Fruit fly (Drosophila melanogaster) whole organism, embryonic: Measurements from ENCODE around the gene CG3984.

ENCODE experiments used
- Awh ChIP-seq: fragments of 200-800 bp; sonication (Bioruptor generic); IDR thresholded peaks from 2 replicates; pipeline ENCODE4, ENCODE4 v1.3.6; 2022; ENCODE audit warnings: missing biosample characterization, missing genetic modification characterization
- CG10209 ChIP-seq: fragments of 200-800 bp; sonication (Bioruptor generic); optimal IDR thresholded peaks from 3 replicates; lab custom pipeline; 2017; ENCODE audit warnings: missing biosample characterization, mild to moderate bottlenecking, missing genetic modification characterization, missing genetic modification reagents
- CG11696 ChIP-seq: fragments of 200-800 bp; sonication (Bioruptor generic); IDR thresholded peaks from 2 replicates; pipeline ENCODE4 v1.3.6; 2022; ENCODE audit warnings: missing biosample characterization, missing genetic modification characterization
- CG12299 ChIP-seq: fragments of 200-800 bp; sonication (Bioruptor generic); optimal IDR thresholded peaks from 2 replicates; lab custom pipeline; 2018; ENCODE audit warnings: missing biosample characterization, mild to moderate bottlenecking, missing genetic modification characterization
- CG13287 ChIP-seq: fragments of 200-800 bp; sonication (Bioruptor generic); IDR thresholded peaks from 2 replicates; pipeline ENCODE4 v1.3.6; 2022; ENCODE audit warnings: missing biosample characterization, missing genetic modification characterization; ENCODE audit not compliant: partially characterized antibody
- CG14441 ChIP-seq: fragments of 200-800 bp; sonication (Bioruptor generic); IDR thresholded peaks from 2 replicates; pipeline ENCODE4 v1.3.6; 2022; ENCODE audit warnings: missing biosample characterization, missing genetic modification characterization
- CG14860 ChIP-seq: fragments of 200-800 bp; sonication (Bioruptor generic); IDR thresholded peaks from 3 replicates; pipeline ENCODE4 v1.3.6; 2022; ENCODE audit warnings: missing biosample characterization, missing genetic modification characterization; ENCODE audit not compliant: partially characterized antibody
- CG15269 ChIP-seq: fragments of 200-800 bp; sonication (Bioruptor generic); optimal IDR thresholded peaks from 2 replicates; lab custom pipeline; 2018; ENCODE audit warnings: missing biosample characterization, mild to moderate bottlenecking, missing genetic modification characterization, moderate library complexity
- CG3065 ChIP-seq: fragments of 200-800 bp; sonication (Bioruptor generic); optimal IDR thresholded peaks from 2 replicates; lab custom pipeline; 2016; ENCODE audit warnings: missing biosample characterization, missing genetic modification characterization
- CG31388 ChIP-seq: fragments of 200-800 bp; sonication (Bioruptor generic); optimal IDR thresholded peaks from 2 replicates; lab custom pipeline; 2016; ENCODE audit warnings: missing biosample characterization, missing genetic modification characterization
- CG3163 ChIP-seq: fragments of 200-800 bp; sonication (Bioruptor generic); optimal IDR thresholded peaks from 3 replicates; lab custom pipeline; 2016; ENCODE audit warnings: missing biosample characterization, missing genetic modification characterization
- CG34224 ChIP-seq: fragments of 200-800 bp; sonication (Bioruptor generic); IDR thresholded peaks from 3 replicates; pipeline ENCODE4 v1.3.6; 2022; ENCODE audit warnings: missing biosample characterization, missing genetic modification characterization; ENCODE audit not compliant: partially characterized antibody
- CG3838 ChIP-seq: fragments of 200-800 bp; sonication (Bioruptor generic); optimal IDR thresholded peaks from 3 replicates; lab custom pipeline; 2016; ENCODE audit warnings: missing biosample characterization, missing genetic modification characterization
- CG4707 ChIP-seq: fragments of 200-800 bp; sonication (Bioruptor generic); optimal IDR thresholded peaks from 2 replicates; lab custom pipeline; 2018; ENCODE audit warnings: missing biosample characterization, mild to moderate bottlenecking, missing genetic modification characterization, moderate library complexity
- CG6654 ChIP-seq: fragments of 200-800 bp; sonication (Bioruptor generic); optimal IDR thresholded peaks from 2 replicates; lab custom pipeline; 2017; ENCODE audit warnings: missing biosample characterization, mild to moderate bottlenecking, missing genetic modification characterization
- CG6689 ChIP-seq: fragments of 200-800 bp; sonication (Bioruptor generic); IDR thresholded peaks from 2 replicates; pipeline ENCODE4 v1.3.6; 2022; ENCODE audit warnings: missing biosample characterization, missing genetic modification characterization
- CG6791 ChIP-seq: fragments of 200-800 bp; sonication (Bioruptor generic); IDR thresholded peaks from 3 replicates; pipeline ENCODE4 v1.3.6; 2022; ENCODE audit warnings: missing biosample characterization, missing genetic modification characterization; ENCODE audit not compliant: partially characterized antibody
- CG8388 ChIP-seq: fragments of 200-800 bp; sonication (Bioruptor generic); optimal IDR thresholded peaks from 2 replicates; lab custom pipeline; 2019; ENCODE audit warnings: missing biosample characterization, mild to moderate bottlenecking, missing genetic modification characterization, moderate library complexity
- D19B ChIP-seq: fragments of 200-800 bp; sonication (Bioruptor generic); optimal IDR thresholded peaks from 2 replicates; lab custom pipeline; 2017; ENCODE audit warnings: missing biosample characterization, mild to moderate bottlenecking, missing genetic modification characterization
- Dbx ChIP-seq: fragments of 200-800 bp; sonication (Bioruptor generic); IDR thresholded peaks from 3 replicates; pipeline ENCODE4 v1.3.6; 2022; ENCODE audit warnings: missing biosample characterization, missing genetic modification characterization
- Deaf1 ChIP-seq: fragments of 200-800 bp; optimal IDR thresholded peaks from 3 replicates; lab custom pipeline; 2019; ENCODE audit warnings: missing biosample characterization, mild to moderate bottlenecking, missing genetic modification characterization, moderate library complexity
- Gug ChIP-seq: fragments of 200-800 bp; sonication (Bioruptor generic); IDR thresholded peaks from 4 replicates; pipeline ENCODE4 v1.3.6; 2022; ENCODE audit warnings: missing biosample characterization, missing genetic modification characterization
- Hr39 ChIP-seq: fragments of >200 bp; optimal IDR thresholded peaks from 2 replicates; lab custom pipeline; 2017
- Hr78 ChIP-seq, 2 experiments: fragments of 200-800 bp in 1 of 2; fragments of >200 bp in 1 of 2; sonication (Bioruptor generic) in 1 of 2; optimal IDR thresholded peaks; 2 replicates each; lab custom pipeline; 2017 to 2019; ENCODE audit warnings: missing biosample characterization in 2 of 2, missing genetic modification characterization in 2 of 2, mild to moderate bottlenecking in 1 of 2, moderate library complexity in 1 of 2
- Sox100B ChIP-seq: fragments of 200-800 bp; sonication (Bioruptor generic); optimal IDR thresholded peaks from 3 replicates; lab custom pipeline; 2018; ENCODE audit warnings: missing biosample characterization, mild to moderate bottlenecking, missing genetic modification characterization
- Sry-δ ChIP-seq: fragments of 200-800 bp; sonication (Bioruptor generic); optimal IDR thresholded peaks from 2 replicates; lab custom pipeline; 2016; ENCODE audit warnings: missing biosample characterization, missing genetic modification characterization
- Taf1 ChIP-seq: fragments of 200-800 bp; sonication (Bioruptor generic); IDR thresholded peaks from 2 replicates; pipeline ENCODE4 v1.3.6; 2022; ENCODE audit warnings: missing biosample characterization, missing genetic modification characterization
- Trl ChIP-seq, 3 experiments: fragments of >200 bp in 2 of 3; fragments of 200-800 bp in 1 of 3; sonication (Bioruptor generic) in 1 of 3; optimal IDR thresholded peaks; 2 replicates in 1 of 3; 3 replicates in 2 of 3; lab custom pipeline; 2016 to 2017; ENCODE audit warnings: missing biosample characterization in 1 of 3, missing genetic modification characterization in 1 of 3
- Vsx1 ChIP-seq: fragments of 200-800 bp; sonication (Bioruptor generic); optimal IDR thresholded peaks from 2 replicates; lab custom pipeline; 2017; ENCODE audit warnings: missing biosample characterization, mild to moderate bottlenecking, missing genetic modification characterization, missing genetic modification reagents
- cas ChIP-seq: fragments of 200-800 bp; sonication (Bioruptor generic); IDR thresholded peaks from 2 replicates; pipeline ENCODE4 v1.3.6; 2022; ENCODE audit warnings: missing biosample characterization, missing genetic modification characterization
- cwo ChIP-seq: fragments of 200-800 bp; sonication (Bioruptor generic); optimal IDR thresholded peaks from 3 replicates; lab custom pipeline; 2017; ENCODE audit warnings: missing biosample characterization, missing genetic modification characterization, mild to moderate bottlenecking, moderate library complexity, missing genetic modification reagents
- ewg ChIP-seq: fragments of 200-800 bp; sonication (Bioruptor generic); optimal IDR thresholded peaks from 3 replicates; lab custom pipeline; 2017; ENCODE audit warnings: mild to moderate bottlenecking, missing biosample characterization, missing genetic modification reagents, missing genetic modification characterization
- eyg ChIP-seq: fragments of 200-800 bp; sonication (Bioruptor generic); optimal IDR thresholded peaks from 3 replicates; lab custom pipeline; 2016; ENCODE audit warnings: missing biosample characterization, missing genetic modification characterization
- gsb-n ChIP-seq: fragments of 200-800 bp; sonication (Bioruptor generic); optimal IDR thresholded peaks from 3 replicates; lab custom pipeline; 2018; ENCODE audit warnings: missing biosample characterization, mild to moderate bottlenecking, missing genetic modification characterization
- hkb ChIP-seq, 2 experiments: fragments of 200-800 bp in 1 of 2; fragments of >200 bp in 1 of 2; sonication (Bioruptor generic) in 1 of 2; IDR thresholded peaks in 1 of 2; optimal IDR thresholded peaks in 1 of 2; 2 replicates each; pipeline versions ENCODE4 v1.3.6 to Lab custom; 2017 to 2022; ENCODE audit warnings: missing biosample characterization in 1 of 2, missing genetic modification characterization in 1 of 2
- jing ChIP-seq: fragments of 200-800 bp; sonication (Bioruptor generic); optimal IDR thresholded peaks from 2 replicates; lab custom pipeline; 2018; ENCODE audit warnings: missing biosample characterization, mild to moderate bottlenecking, missing genetic modification characterization
- nau ChIP-seq: fragments of 200-800 bp; sonication (Bioruptor generic); optimal IDR thresholded peaks from 3 replicates; lab custom pipeline; 2017; ENCODE audit warnings: missing biosample characterization, mild to moderate bottlenecking, missing genetic modification characterization, missing genetic modification reagents
- nom ChIP-seq: fragments of 200-800 bp; sonication (Bioruptor generic); optimal IDR thresholded peaks from 2 replicates; lab custom pipeline; 2017; ENCODE audit warnings: missing biosample characterization, missing genetic modification characterization, mild to moderate bottlenecking, moderate library complexity, missing genetic modification reagents
- pfk ChIP-seq: fragments of 200-800 bp; sonication (Bioruptor generic); optimal IDR thresholded peaks from 2 replicates; lab custom pipeline; 2018; ENCODE audit warnings: missing biosample characterization, mild to moderate bottlenecking, missing genetic modification characterization, moderate library complexity
- ranshi ChIP-seq: fragments of 200-800 bp; sonication (Bioruptor generic); IDR thresholded peaks from 2 replicates; pipeline ENCODE4 v1.3.6; 2022; ENCODE audit warnings: missing biosample characterization, missing genetic modification characterization
- scrt ChIP-seq: fragments of 200-800 bp; sonication (Bioruptor generic); optimal IDR thresholded peaks from 2 replicates; lab custom pipeline; 2018; ENCODE audit warnings: missing biosample characterization, mild to moderate bottlenecking, missing genetic modification characterization, moderate library complexity
- slbo ChIP-seq: fragments of 200-800 bp; sonication (Bioruptor generic); IDR thresholded peaks from 2 replicates; pipeline ENCODE4 v1.3.6; 2022; ENCODE audit warnings: missing biosample characterization, missing genetic modification characterization
- sqz ChIP-seq: fragments of 200-800 bp; sonication (Bioruptor generic); optimal IDR thresholded peaks from 3 replicates; lab custom pipeline; 2018; ENCODE audit warnings: missing biosample characterization, mild to moderate bottlenecking, missing genetic modification characterization
- sug ChIP-seq: fragments of 200-800 bp; optimal IDR thresholded peaks from 2 replicates; lab custom pipeline; 2019; ENCODE audit warnings: missing biosample characterization, mild to moderate bottlenecking, missing genetic modification characterization, moderate library complexity
- unc-4 ChIP-seq: fragments of 200-800 bp; sonication (Bioruptor generic); IDR thresholded peaks from 2 replicates; pipeline ENCODE4 v1.3.6; 2022; ENCODE audit warnings: missing biosample characterization, missing genetic modification characterization; ENCODE audit not compliant: partially characterized antibody
- usp ChIP-seq: fragments of >200 bp; optimal IDR thresholded peaks from 2 replicates; lab custom pipeline; 2017; ENCODE audit warnings: missing biosample characterization, missing genetic modification characterization
- z ChIP-seq: fragments of 200-800 bp; sonication (Bioruptor generic); IDR thresholded peaks from 3 replicates; pipeline ENCODE4 v1.3.6; 2022; ENCODE audit warnings: missing biosample characterization, missing genetic modification characterization
- zen ChIP-seq: fragments of 200-800 bp; sonication (Bioruptor generic); optimal IDR thresholded peaks from 3 replicates; lab custom pipeline; 2018; ENCODE audit warnings: missing biosample characterization, mild to moderate bottlenecking, missing genetic modification characterization, moderate library complexity

Gene CG3984

DNA sequence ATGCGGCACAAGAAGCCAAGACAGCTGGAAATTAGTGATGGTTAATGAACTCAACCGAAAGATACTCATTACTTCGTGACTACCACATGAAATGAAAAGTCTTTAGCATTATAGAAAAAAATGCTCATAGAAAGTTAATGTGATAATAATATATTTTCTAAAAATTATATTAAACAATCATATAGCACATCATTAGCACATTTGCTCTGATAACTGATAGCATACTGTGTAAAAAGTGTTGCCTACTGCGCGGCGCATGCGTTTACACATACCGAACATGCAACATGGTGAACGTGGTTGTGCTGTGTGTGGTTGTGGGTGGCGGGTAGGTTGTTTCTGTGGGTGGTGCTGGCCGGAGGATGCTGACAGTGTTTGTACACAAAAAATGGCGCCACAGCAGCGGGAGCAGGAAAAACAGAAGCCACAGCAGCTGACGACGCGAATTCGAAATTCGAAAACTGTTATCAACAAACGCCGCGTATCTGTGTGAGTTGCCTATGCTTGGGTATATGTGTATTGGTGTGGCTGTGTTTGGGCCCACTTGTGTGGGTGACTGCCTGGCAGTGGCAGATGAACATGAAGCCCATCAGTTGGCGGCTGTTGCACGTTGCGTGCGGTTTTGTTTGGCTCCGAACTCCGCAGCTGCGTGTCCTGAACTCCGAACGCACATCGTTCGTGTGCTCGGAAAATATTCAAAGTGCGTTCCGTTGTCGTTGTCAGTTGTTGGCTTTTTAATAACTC lies 13.0 kb downstream of the CG3984 start, which contains the start of gene Gyc88E (continued):
- TF ChIP-seq unc-4 (GFP tag; lab: Robert Waterston, UW) (no peak), Sry-δ (GFP tag; lab: Kevin White, UChicago) (no peak), CG8388 (GFP tag; lab: Kevin White, UChicago) (no peak), usp (no peak), Sox100B (no peak), CG6791 (GFP tag; lab: Robert Waterston, UW) (no peak), CG4707 (GFP tag; lab: Kevin White, UChicago) (no peak), hkb (optimal IDR thresholded peaks at IDR 0.05; lab: Kevin White, UChicago) (no peak), hkb (GFP tag; IDR thresholded peaks at IDR 0.05; lab: Robert Waterston, UW) (peak; percentile 63), Vsx1 (GFP tag; lab: Kevin White, UChicago) (no peak), ewg (peak; percentile 69), Hr39 (lab: Kevin White, UChicago) (no peak), CG3065 (GFP tag; lab: Kevin White, UChicago) (no peak), Taf1 (GFP tag; lab: Robert Waterston, UW) (peak; percentile 53; the same call in 1 of the 2 replicates), CG31388 (no peak), Awh (GFP tag; lab: Robert Waterston, UW) (0 out of 2 replicates have a peak, but pooled peaks have one; percentile 47), Gug (GFP tag; lab: Robert Waterston, UW) (0 out of 4 replicates have a peak, but pooled peaks have one; percentile 23), CG14860 (GFP tag; lab: Robert Waterston, UW) (no peak), slbo (GFP tag; lab: Robert Waterston, UW) (0 out of 2 replicates have a peak, but pooled peaks have one; percentile 36), nau (GFP tag; lab: Kevin White, UChicago) (no peak), nom (no peak), CG10209 (no peak), CG15269 (tag; lab: Kevin White, UChicago) (no peak), zen (no peak), z (GFP tag; lab: Robert Waterston, UW) (no peak), CG14441 (GFP tag; lab: Robert Waterston, UW) (peak; percentile 76), eyg (GFP tag; lab: Kevin White, UChicago) (no peak), Dbx (GFP tag; lab: Robert Waterston, UW) (0 out of 3 replicates have a peak, but pooled peaks have one; percentile 50), jing (GFP tag; lab: Kevin White, UChicago) (no peak), pfk (GFP tag; lab: Kevin White, UChicago) (no peak), CG13287 (no peak), scrt (GFP tag; lab: Kevin White, UChicago) (peak; percentile 52), cas (no peak), CG12299 (no peak), CG6654 (no peak), CG3838 (GFP tag; lab: Kevin White, UChicago) (no peak), Deaf1 (peak; percentile 44), ranshi (GFP tag; lab: Robert Waterston, UW) (peak; percentile 46; the same call in 1 of the 2 replicates), CG6689 (GFP tag; lab: Robert Waterston, UW) (peak; percentile 65), cwo (GFP tag; lab: Kevin White, UChicago) (peak; percentile 16), Hr78 (GFP tag; optimal IDR thresholded peaks at IDR 0.05; lab: Kevin White, UChicago) (no peak), gsb-n (no peak), D19B (GFP tag; lab: Kevin White, UChicago) (peak; percentile 78), CG34224 (GFP tag; lab: Robert Waterston, UW) (no peak), sqz (GFP tag; lab: Kevin White, UChicago) (peak; percentile 10), Trl (optimal IDR thresholded peaks at IDR 0.05; lab: Kevin White, UChicago) (no peak), Trl (GFP tag; optimal IDR thresholded peaks at IDR 0.05; lab: Kevin White, UChicago) (no peak), sug (tag; lab: Kevin White, UChicago) (no peak), CG3163 (no peak), CG11696 (GFP tag; lab: Robert Waterston, UW) (peak; percentile 62)
